Worm (Caenorhabditis elegans) whole organism, early embryonic: ENCODE data around the gene srx-93.

Experiments
- F13C5.2 ChIP-seq: sonication (generic microtip); optimal IDR thresholded peaks from 2 replicates; lab custom pipeline; 2017; ENCODE audit warnings: mild to moderate bottlenecking, missing genetic modification characterization, inconsistent platforms, missing compliant biosample characterization
- aly-1 ChIP-seq: sonication (generic microtip); optimal IDR thresholded peaks from 2 replicates; lab custom pipeline; 2016; ENCODE audit warnings: missing genetic modification characterization, missing compliant biosample characterization
- ama-1 ChIP-seq: fragments of 150-350 bp; optimal IDR thresholded peaks from 2 replicates; lab custom pipeline; 2014
- ceh-13 ChIP-seq: fragments of 200-800 bp; sonication (Bioruptor generic); optimal IDR thresholded peaks from 2 replicates; lab custom pipeline; 2018; ENCODE audit warnings: mild to moderate bottlenecking, missing genetic modification characterization, missing compliant biosample characterization
- ceh-36 ChIP-seq: sonication (generic microtip); optimal IDR thresholded peaks from 2 replicates; lab custom pipeline; 2016; ENCODE audit warnings: missing genetic modification characterization, inconsistent platforms, missing compliant biosample characterization
- ets-7 ChIP-seq: sonication (generic microtip); optimal IDR thresholded peaks from 2 replicates; lab custom pipeline; 2016; ENCODE audit warnings: missing genotype, missing genetic modification characterization, missing compliant biosample characterization
- flt-1 ChIP-seq: fragments of 200-800 bp; sonication (Bioruptor generic); IDR thresholded peaks from 2 replicates; pipeline ENCODE4 v1.3.6; 2022; ENCODE audit warnings: missing genetic modification characterization, missing compliant biosample characterization
- hmbx-1 ChIP-seq: sonication (generic microtip); optimal IDR thresholded peaks from 2 replicates; lab custom pipeline; 2016; ENCODE audit warnings: mild to moderate bottlenecking, missing genetic modification characterization, missing compliant biosample characterization
- hmg-4 ChIP-seq: fragments of 200-800 bp; sonication (Bioruptor generic); optimal IDR thresholded peaks from 2 replicates; lab custom pipeline; 2018; ENCODE audit warnings: mild to moderate bottlenecking, missing genetic modification characterization, missing compliant biosample characterization
- hnd-1 ChIP-seq: sonication (generic microtip); optimal IDR thresholded peaks from 2 replicates; lab custom pipeline; 2016; ENCODE audit warnings: missing genetic modification characterization, missing compliant biosample characterization
- pes-1 ChIP-seq: fragments of 200-800 bp; sonication (Bioruptor generic); IDR thresholded peaks from 2 replicates; pipeline ENCODE4 v1.3.6; 2022; ENCODE audit warnings: missing genetic modification reagents, missing genetic modification characterization, missing compliant biosample characterization
- scrt-1 ChIP-seq: fragments of 200-800 bp; sonication (Bioruptor generic); IDR thresholded peaks from 2 replicates; pipeline ENCODE4 v1.3.6; 2022; ENCODE audit warnings: missing genetic modification characterization, missing compliant biosample characterization
- sea-1 ChIP-seq: fragments of 200-800 bp; sonication (Bioruptor generic); conservative IDR thresholded peaks from 2 replicates; pipeline ENCODE4 v1.3.6; 2022; ENCODE audit warnings: missing genetic modification characterization, missing compliant biosample characterization
- tbx-11 ChIP-seq: fragments of 200-800 bp; sonication (Bioruptor generic); IDR thresholded peaks from 2 replicates; pipeline ENCODE4 v1.3.6; 2022; ENCODE audit warnings: missing genetic modification characterization, missing compliant biosample characterization

ce11 chrV:3614397-3614796 is 6.1 kb downstream of the srx-93 start, which contains the start of gene T22F3.11:
- TF ChIP-seq ets-7 (tag; lab: Kevin White, UChicago) = no peak
- no peak for TF ChIP-seq ceh-13 (GFP tag; lab: Kevin White, UChicago)
- TF ChIP-seq tbx-11 (GFP tag; lab: Robert Waterston, UW) = no peak
- no peak for TF ChIP-seq hmg-4
- no peak for TF ChIP-seq ama-1 (lab: Kevin White, UChicago)
- no peak for TF ChIP-seq sea-1
- no peak for TF ChIP-seq hnd-1
- no peak for TF ChIP-seq scrt-1 (GFP tag; lab: Robert Waterston, UW)
- no peak for TF ChIP-seq flt-1 (GFP tag; lab: Robert Waterston, UW)
- no peak for TF ChIP-seq pes-1 (GFP tag; lab: Robert Waterston, UW)
- no peak for TF ChIP-seq hmbx-1 (tag; lab: Kevin White, UChicago)
- TF ChIP-seq F13C5.2 (tag; lab: Kevin White, UChicago) = no peak
- TF ChIP-seq aly-1 (tag; lab: Kevin White, UChicago) = no peak
- no peak for TF ChIP-seq ceh-36 (tag; lab: Kevin White, UChicago)
